Fruit fly (Drosophila melanogaster): Measurements from ENCODE around the gene Culd.

The Culd gene

dm6 chr3L:8315141-8315816 lies 40.8 kb downstream of the Culd start, which contains the start of gene Cpsf6 (continued):
- TF ChIP-seq Ada2b (GFP tag; IDR thresholded peaks at IDR 0.05) (peak; percentile 67), CG3163 (GFP tag; optimal IDR thresholded peaks at IDR 0.05) (no peak), CG17361 (GFP tag; IDR thresholded peaks at IDR 0.05) (peak; percentile 64; the same call in 2 of the 3 replicates), ATbp (GFP tag; optimal IDR thresholded peaks at IDR 0.05) (no peak), CG30403 (GFP tag; optimal IDR thresholded peaks at IDR 0.05) (peak; percentile 70), Dip2 (GFP tag; IDR thresholded peaks at IDR 0.05) (no peak), ERR (GFP tag; optimal IDR thresholded peaks at IDR 0.05) (no peak), B-H2 (GFP tag; optimal IDR thresholded peaks at IDR 0.05) (no peak), CG4820 (GFP tag; optimal IDR thresholded peaks at IDR 0.05) (peak; percentile 37), usp (GFP tag; optimal IDR thresholded peaks at IDR 0.05) (no peak), CG3995 (GFP tag; optimal IDR thresholded peaks at IDR 0.05) (no peak), nerfin-2 (GFP tag; IDR thresholded peaks at IDR 0.05; ENCODE audit: partially characterized antibody) (0 out of 2 replicates have a peak, but pooled peaks have one; percentile 18), yki (optimal IDR thresholded peaks at IDR 0.05) (no peak), stwl (tag; optimal IDR thresholded peaks at IDR 0.05) (peak; percentile 60), CG9437 (GFP tag; optimal IDR thresholded peaks at IDR 0.05) (peak; percentile 6), CG4617 (GFP tag; optimal IDR thresholded peaks at IDR 0.05; ENCODE audit: borderline replicate concordance) (peak; percentile 54), Lhr (GFP tag; optimal IDR thresholded peaks at IDR 0.05) (peak; percentile 80), CG2120 (GFP tag; optimal IDR thresholded peaks at IDR 0.05) (peak; percentile 70), knrl (GFP tag; IDR thresholded peaks at IDR 0.05; ENCODE audit: partially characterized antibody) (no peak), CG7271 (tag; optimal IDR thresholded peaks at IDR 0.05) (peak; percentile 42), zfh2 (GFP tag; optimal IDR thresholded peaks at IDR 0.05) (peak; percentile 33), CG6813 (GFP tag; optimal IDR thresholded peaks at IDR 0.05) (no peak), exex (tag; optimal IDR thresholded peaks at IDR 0.05) (peak; percentile 2), CG9876 (GFP tag; optimal IDR thresholded peaks at IDR 0.05) (no peak), crol (GFP tag; IDR thresholded peaks at IDR 0.05) (peak; percentile 94), nerfin-1 (tag; optimal IDR thresholded peaks at IDR 0.05) (peak; percentile 42), Xrp1 (GFP tag; IDR thresholded peaks at IDR 0.05) (peak; percentile 77), grau (tag; optimal IDR thresholded peaks at IDR 0.05) (peak; percentile 75), esg (GFP tag; conservative IDR thresholded peaks at IDR 0.05) (peak; percentile 37; the same call in 1 of the 2 replicates), CG17802 (tag; optimal IDR thresholded peaks at IDR 0.05) (peak; percentile 29), sd (tag; optimal IDR thresholded peaks at IDR 0.05) (no peak), CG14965 (GFP tag; optimal IDR thresholded peaks at IDR 0.05; ENCODE audit: borderline replicate concordance) (no peak), CG7372 (GFP tag; IDR thresholded peaks at IDR 0.05) (peak; percentile 68), onecut (GFP tag; IDR thresholded peaks at IDR 0.05) (0 out of 2 replicates have a peak, but pooled peaks have one; percentile 10), lov (optimal IDR thresholded peaks at IDR 0.05) (no peak), lov (GFP tag; IDR thresholded peaks at IDR 0.05) (no peak), Pdp1 (GFP tag; optimal IDR thresholded peaks at IDR 0.05) (peak in 1 of 2 experiments; percentile 40), jumu (GFP tag; optimal IDR thresholded peaks at IDR 0.05) (no peak), Ptx1 (GFP tag; IDR thresholded peaks at IDR 0.05) (peak; percentile 54), Mad (GFP tag; optimal IDR thresholded peaks at IDR 0.05) (peak; percentile 47), Xbp1 (GFP tag; optimal IDR thresholded peaks at IDR 0.05) (peak; percentile 64), Hmx (GFP tag; optimal IDR thresholded peaks at IDR 0.05) (peak; percentile 30), CG8281 (tag; optimal IDR thresholded peaks at IDR 0.05) (peak; percentile 15), tap (tag; optimal IDR thresholded peaks at IDR 0.05) (no peak), tx (GFP tag; optimal IDR thresholded peaks at IDR 0.05) (peak; percentile 13), nom (GFP tag; optimal IDR thresholded peaks at IDR 0.05) (peak; percentile 50), CG7745 (tag; optimal IDR thresholded peaks at IDR 0.05) (no peak), CG3847 (GFP tag; IDR thresholded peaks at IDR 0.05) (peak; percentile 66), CG5953 (GFP tag; IDR thresholded peaks at IDR 0.05) (no peak), sima (GFP tag; optimal IDR thresholded peaks at IDR 0.05) (no peak), CTCF (GFP tag; optimal IDR thresholded peaks at IDR 0.05) (peak; percentile 4)

Data from whole organism, embryonic.